Worm (Caenorhabditis elegans): ENCODE data around the gene str-3.

Gene str-3

ce11 chrIV:11053652-11054317 lies 46.4 kb downstream of the str-3 start, which contains the start of the genes F36H1.12 and lin-3:
F36H1.12 (minus strand) TSS chrIV:11053702.
lin-3 (plus strand) TSS chrIV:11054308.
- no peak for TF ChIP-seq klf-2 (GFP tag; conservative IDR thresholded peaks at IDR 0.05)

- TF ChIP-seq cog-1 (tag; optimal IDR thresholded peaks at IDR 0.05) (no peak), ztf-29 (GFP tag; IDR thresholded peaks at IDR 0.05) (no peak), ztf-23 (GFP tag; IDR thresholded peaks at IDR 0.05) (no peak), klf-2 (GFP tag; conservative IDR thresholded peaks at IDR 0.05) (no peak), T22C8.4 (GFP tag; IDR thresholded peaks at IDR 0.05) (no peak), tab-1 (GFP tag; IDR thresholded peaks at IDR 0.05) (no peak), med-1 (GFP tag; optimal IDR thresholded peaks at IDR 0.05; ENCODE audit: insufficient read depth) (no peak), ref-1 (GFP tag; conservative IDR thresholded peaks at IDR 0.05) (no peak), flt-1 (GFP tag; IDR thresholded peaks at IDR 0.05) (no peak)
Observed at ce11 chrIV:11051963-11052362, 48.2 kb downstream of the str-3 start.

- TF ChIP-seq med-1 (GFP tag; optimal IDR thresholded peaks at IDR 0.05; ENCODE audit: insufficient read depth) (no peak), ztf-29 (GFP tag; IDR thresholded peaks at IDR 0.05) (no peak), ref-1 (GFP tag; conservative IDR thresholded peaks at IDR 0.05) (no peak), ztf-23 (GFP tag; IDR thresholded peaks at IDR 0.05) (no peak), T22C8.4 (GFP tag; IDR thresholded peaks at IDR 0.05) (no peak), klf-2 (GFP tag; conservative IDR thresholded peaks at IDR 0.05) (no peak), tab-1 (GFP tag; IDR thresholded peaks at IDR 0.05) (no peak), cog-1 (tag; optimal IDR thresholded peaks at IDR 0.05) (no peak), flt-1 (GFP tag; IDR thresholded peaks at IDR 0.05) (no peak)
Observed at ce11 chrIV:11049806-11050205, 50.4 kb downstream of the str-3 start, which contains the start of gene F36H1.3. F36H1.3 (plus strand) TSS chrIV:11050128.

- TF ChIP-seq med-1 (GFP tag; optimal IDR thresholded peaks at IDR 0.05; ENCODE audit: insufficient read depth) = no peak
- no peak for TF ChIP-seq tab-1 (GFP tag; IDR thresholded peaks at IDR 0.05)
- no peak for TF ChIP-seq ztf-29 (GFP tag; IDR thresholded peaks at IDR 0.05)
- no peak for TF ChIP-seq T22C8.4 (GFP tag; IDR thresholded peaks at IDR 0.05)
Observed at ce11 chrIV:11048871-11049270, 51.3 kb downstream of the str-3 start, which contains the start of gene F36H1.11. F36H1.11 (plus strand) TSS chrIV:11049171.
